Fruit fly (Drosophila melanogaster) whole organism, embryonic: ENCODE measurements around the gene CG31445.

Experiments used
- BEAF-32 ChIP-seq: fragments of 200-800 bp; sonication (Bioruptor generic); optimal IDR thresholded peaks from 3 replicates; lab custom pipeline; 2017; ENCODE audit warnings: missing biosample characterization, missing genetic modification characterization, mild to moderate bottlenecking, moderate library complexity, missing genetic modification reagents
- CG10267 ChIP-seq: fragments of 200-800 bp; sonication (Bioruptor generic); optimal IDR thresholded peaks from 2 replicates; lab custom pipeline; 2018; ENCODE audit warnings: missing biosample characterization, mild to moderate bottlenecking, missing genetic modification characterization, moderate library complexity
- CG11696 ChIP-seq: fragments of 200-800 bp; sonication (Bioruptor generic); IDR thresholded peaks from 2 replicates; pipeline ENCODE4 v1.3.6; 2022; ENCODE audit warnings: missing biosample characterization, missing genetic modification characterization
- CG12769 ChIP-seq: fragments of 200-800 bp; sonication (Bioruptor generic); optimal IDR thresholded peaks from 2 replicates; lab custom pipeline; 2019; ENCODE audit warnings: missing biosample characterization, mild to moderate bottlenecking, missing genetic modification characterization, moderate library complexity
- CG14050 ChIP-seq: fragments of 200-800 bp; sonication (Bioruptor generic); IDR thresholded peaks from 3 replicates; pipeline ENCODE4 v1.3.6; 2022; ENCODE audit warnings: missing biosample characterization, missing genetic modification characterization
- CG15514 ChIP-seq: fragments of 200-800 bp; sonication (Bioruptor generic); optimal IDR thresholded peaks from 3 replicates; lab custom pipeline; 2017; ENCODE audit warnings: missing biosample characterization, missing genetic modification characterization, mild to moderate bottlenecking, moderate library complexity, missing genetic modification reagents
- CG17328 ChIP-seq: fragments of 200-800 bp; sonication (Bioruptor generic); IDR thresholded peaks from 2 replicates; pipeline ENCODE4 v1.3.6; 2022; ENCODE audit warnings: missing biosample characterization, missing genetic modification characterization
- CG17359 ChIP-seq: fragments of 200-800 bp; sonication (Bioruptor generic); optimal IDR thresholded peaks from 3 replicates; lab custom pipeline; 2018; ENCODE audit warnings: missing biosample characterization, mild to moderate bottlenecking, missing genetic modification characterization, moderate library complexity
- CG2678 ChIP-seq: fragments of 200-800 bp; sonication (Bioruptor generic); optimal IDR thresholded peaks from 3 replicates; lab custom pipeline; 2019; ENCODE audit warnings: missing biosample characterization, mild to moderate bottlenecking, missing genetic modification characterization, moderate library complexity
- CG33557 ChIP-seq: fragments of 200-800 bp; sonication (Bioruptor generic); optimal IDR thresholded peaks from 2 replicates; lab custom pipeline; 2019; ENCODE audit warnings: missing biosample characterization, mild to moderate bottlenecking, missing genetic modification characterization, moderate library complexity
- CG4360 ChIP-seq: fragments of 200-800 bp; sonication (Bioruptor generic); IDR thresholded peaks from 2 replicates; pipeline ENCODE4 v1.3.6; 2022; ENCODE audit warnings: missing biosample characterization, missing genetic modification characterization
- CG4404 ChIP-seq: fragments of 200-800 bp; sonication (Bioruptor generic); IDR thresholded peaks from 2 replicates; pipeline ENCODE4 v1.3.6; 2022; ENCODE audit warnings: missing biosample characterization, missing genetic modification characterization
- CG6765 ChIP-seq: fragments of 200-800 bp; sonication (Bioruptor generic); optimal IDR thresholded peaks from 3 replicates; lab custom pipeline; 2017; ENCODE audit warnings: missing biosample characterization, mild to moderate bottlenecking, missing genetic modification characterization
- CG8290 ChIP-seq, 3 experiments: fragments of 200-800 bp; sonication (Bioruptor generic); optimal IDR thresholded peaks; 2 replicates each; lab custom pipeline; 2016 to 2019; ENCODE audit warnings: missing biosample characterization in 3 of 3, missing genetic modification characterization in 3 of 3, mild to moderate bottlenecking in 2 of 3, moderate library complexity in 1 of 3
- CG9215 ChIP-seq: fragments of 200-800 bp; sonication (Bioruptor generic); IDR thresholded peaks from 2 replicates; pipeline ENCODE4 v1.3.6; 2022; ENCODE audit warnings: missing biosample characterization, missing genetic modification characterization
- CG9437 ChIP-seq: fragments of 200-800 bp; sonication (Bioruptor generic); optimal IDR thresholded peaks from 2 replicates; lab custom pipeline; 2018; ENCODE audit warnings: missing biosample characterization, mild to moderate bottlenecking, missing genetic modification characterization
- CG9727 ChIP-seq: fragments of 200-800 bp; sonication (Bioruptor generic); optimal IDR thresholded peaks from 3 replicates; lab custom pipeline; 2017; ENCODE audit warnings: missing biosample characterization, mild to moderate bottlenecking, missing genetic modification characterization
- CG9876 ChIP-seq: fragments of 200-800 bp; sonication (Bioruptor generic); optimal IDR thresholded peaks from 2 replicates; lab custom pipeline; 2016; ENCODE audit warnings: missing biosample characterization, missing genetic modification characterization
- CG9932 ChIP-seq: fragments of 200-800 bp; sonication (Bioruptor generic); IDR thresholded peaks from 2 replicates; pipeline ENCODE4 v1.3.6; 2022; ENCODE audit warnings: missing biosample characterization, missing genetic modification characterization
- E2f2 ChIP-seq: fragments of 200-800 bp; sonication (Bioruptor generic); IDR thresholded peaks from 2 replicates; pipeline ENCODE4 v1.3.6; 2022; ENCODE audit warnings: missing biosample characterization, missing genetic modification characterization
- ERR ChIP-seq: fragments of 200-800 bp; sonication (Bioruptor generic); optimal IDR thresholded peaks from 2 replicates; lab custom pipeline; 2016; ENCODE audit warnings: missing biosample characterization, missing genetic modification characterization
- Elba2 ChIP-seq: fragments of 200-800 bp; sonication (Bioruptor generic); optimal IDR thresholded peaks from 3 replicates; lab custom pipeline; 2016; ENCODE audit warnings: missing biosample characterization, missing genetic modification characterization
- HHEX ChIP-seq: fragments of 200-800 bp; sonication (Bioruptor generic); optimal IDR thresholded peaks from 3 replicates; lab custom pipeline; 2017; ENCODE audit warnings: missing biosample characterization, mild to moderate bottlenecking, missing genetic modification characterization, missing genetic modification reagents
- HLH3B ChIP-seq: fragments of 200-800 bp; sonication (Bioruptor generic); IDR thresholded peaks from 2 replicates; pipeline ENCODE4 v1.3.6; 2022; ENCODE audit warnings: missing biosample characterization, missing genetic modification characterization
- Jarid2 ChIP-seq: fragments of 200-800 bp; sonication (Bioruptor generic); optimal IDR thresholded peaks from 3 replicates; lab custom pipeline; 2017; ENCODE audit warnings: mild to moderate bottlenecking, missing biosample characterization, missing genetic modification reagents, missing genetic modification characterization
- MESR4 ChIP-seq: fragments of 200-800 bp; sonication (Bioruptor generic); optimal IDR thresholded peaks from 2 replicates; lab custom pipeline; 2018; ENCODE audit warnings: missing biosample characterization, mild to moderate bottlenecking, missing genetic modification characterization, moderate library complexity
- Med ChIP-seq: fragments of 200-800 bp; sonication (Bioruptor generic); peaks from one replicate; lab custom pipeline; 2016; ENCODE audit warnings: missing biosample characterization, missing genetic modification characterization, mild to moderate bottlenecking, inconsistent platforms, moderate library complexity
- Pdp1 ChIP-seq, 2 experiments: fragments of 200-800 bp; sonication (Bioruptor generic); optimal IDR thresholded peaks; 3 replicates each; lab custom pipeline; 2016; ENCODE audit warnings: missing biosample characterization in 2 of 2, missing genetic modification characterization in 2 of 2, mild to moderate bottlenecking in 1 of 2, moderate library complexity in 1 of 2
- Scr ChIP-seq: fragments of 200-800 bp; sonication (Bioruptor generic); IDR thresholded peaks from 2 replicates; pipeline ENCODE4 v1.3.6; 2022; ENCODE audit warnings: missing biosample characterization, missing genetic modification characterization; ENCODE audit not compliant: partially characterized antibody
- Sin3A ChIP-seq: fragments of >200 bp; optimal IDR thresholded peaks from 2 replicates; lab custom pipeline; 2018
- Trl ChIP-seq, 3 experiments: fragments of >200 bp in 2 of 3; fragments of 200-800 bp in 1 of 3; sonication (Bioruptor generic) in 1 of 3; optimal IDR thresholded peaks; 2 replicates in 1 of 3; 3 replicates in 2 of 3; lab custom pipeline; 2016 to 2017; ENCODE audit warnings: missing biosample characterization in 1 of 3, missing genetic modification characterization in 1 of 3
- ac ChIP-seq: fragments of 200-800 bp; sonication (Bioruptor generic); optimal IDR thresholded peaks from 3 replicates; lab custom pipeline; 2017; ENCODE audit warnings: missing biosample characterization, mild to moderate bottlenecking, missing genetic modification characterization
- ash1 ChIP-seq: fragments of 200-800 bp; sonication (Bioruptor generic); optimal IDR thresholded peaks from 2 replicates; lab custom pipeline; 2018; ENCODE audit warnings: missing biosample characterization, mild to moderate bottlenecking, missing genetic modification characterization
- btn ChIP-seq: fragments of 200-800 bp; sonication (Bioruptor generic); optimal IDR thresholded peaks from 2 replicates; lab custom pipeline; 2016; ENCODE audit warnings: missing biosample characterization, missing genetic modification characterization
- cg ChIP-seq: fragments of 200-800 bp; sonication (Bioruptor generic); optimal IDR thresholded peaks from 3 replicates; lab custom pipeline; 2019; ENCODE audit warnings: missing biosample characterization, mild to moderate bottlenecking, missing genetic modification characterization, moderate library complexity
- cwo ChIP-seq: fragments of 200-800 bp; sonication (Bioruptor generic); optimal IDR thresholded peaks from 3 replicates; lab custom pipeline; 2017; ENCODE audit warnings: missing biosample characterization, missing genetic modification characterization, mild to moderate bottlenecking, moderate library complexity, missing genetic modification reagents
- dmrt11E ChIP-seq: fragments of 200-800 bp; sonication (Bioruptor generic); optimal IDR thresholded peaks from 3 replicates; lab custom pipeline; 2018; ENCODE audit warnings: missing biosample characterization, mild to moderate bottlenecking, missing genetic modification characterization, moderate library complexity
- ewg ChIP-seq: fragments of 200-800 bp; sonication (Bioruptor generic); optimal IDR thresholded peaks from 3 replicates; lab custom pipeline; 2017; ENCODE audit warnings: mild to moderate bottlenecking, missing biosample characterization, missing genetic modification reagents, missing genetic modification characterization
- gem ChIP-seq: fragments of 200-800 bp; sonication (Bioruptor generic); optimal IDR thresholded peaks from 2 replicates; lab custom pipeline; 2019; ENCODE audit warnings: missing biosample characterization, mild to moderate bottlenecking, missing genetic modification characterization, moderate library complexity
- insv ChIP-seq, 2 experiments: fragments of 200-800 bp; sonication (Bioruptor generic); optimal IDR thresholded peaks; 3 replicates each; lab custom pipeline; 2016 to 2018; ENCODE audit warnings: missing biosample characterization in 2 of 2, missing genetic modification characterization in 2 of 2
- nerfin-1 ChIP-seq: fragments of 200-800 bp; sonication (Bioruptor generic); optimal IDR thresholded peaks from 3 replicates; lab custom pipeline; 2019; ENCODE audit warnings: missing biosample characterization, mild to moderate bottlenecking, missing genetic modification characterization, moderate library complexity
- scrt ChIP-seq: fragments of 200-800 bp; sonication (Bioruptor generic); optimal IDR thresholded peaks from 2 replicates; lab custom pipeline; 2018; ENCODE audit warnings: missing biosample characterization, mild to moderate bottlenecking, missing genetic modification characterization, moderate library complexity
- vfl ChIP-seq: fragments of 200-800 bp; sonication (Bioruptor generic); optimal IDR thresholded peaks from 2 replicates; lab custom pipeline; 2016; ENCODE audit warnings: missing biosample characterization, missing genetic modification characterization
- yki ChIP-seq: fragments of >200 bp; optimal IDR thresholded peaks from 3 replicates; lab custom pipeline; 2018
- zen2 ChIP-seq: fragments of 200-800 bp; sonication (Bioruptor generic); IDR thresholded peaks from 3 replicates; pipeline ENCODE4 v1.3.6; 2022; ENCODE audit warnings: missing biosample characterization, missing genetic modification characterization; ENCODE audit not compliant: partially characterized antibody

The CG31445 gene

DNA sequence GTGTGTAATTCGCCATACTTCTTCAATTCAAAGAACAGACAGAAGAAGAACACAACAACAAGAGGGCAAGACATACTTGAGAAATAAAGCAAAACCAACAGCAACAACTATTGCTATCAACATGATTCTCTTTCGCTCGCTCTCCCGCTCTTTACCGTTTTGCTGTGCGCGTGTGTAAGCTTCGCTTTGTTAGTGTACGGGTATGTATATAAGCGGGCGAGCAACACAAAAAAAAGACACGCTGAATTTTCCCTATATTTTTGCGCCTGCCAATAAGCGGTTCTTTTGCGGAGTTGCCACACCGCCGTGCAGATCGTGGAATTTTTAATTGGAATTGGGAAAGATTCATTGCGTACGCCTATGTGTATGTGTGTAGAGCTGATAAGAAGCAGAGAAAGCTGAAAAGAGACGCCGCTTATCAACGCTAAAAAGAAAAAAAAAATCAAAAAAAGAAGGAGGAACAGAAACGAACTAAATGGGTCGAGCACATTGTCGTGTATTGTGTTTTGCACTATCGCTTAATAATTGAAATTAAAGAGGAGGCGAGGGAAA is 29.6 kb downstream of the CG31445 start (continued):
- peak; percentile 33 for TF ChIP-seq cwo (GFP tag; lab: Kevin White, UChicago)
- no peak for TF ChIP-seq CG33557 (GFP tag; lab: Kevin White, UChicago)
- no peak for TF ChIP-seq MESR4
- no peak for TF ChIP-seq vfl
- no peak for TF ChIP-seq CG14050 (GFP tag; lab: Robert Waterston, UW)
- peak; percentile 20 for TF ChIP-seq ewg (GFP tag; lab: Kevin White, UChicago)
- TF ChIP-seq btn (GFP tag; lab: Kevin White, UChicago) = no peak
- peak; percentile 15 for TF ChIP-seq BEAF-32 (GFP tag; lab: Kevin White, UChicago)
- peak; percentile 63 for TF ChIP-seq nerfin-1 (tag; lab: Kevin White, UChicago)
- TF ChIP-seq Sin3A = no peak
- peak; percentile 48 for TF ChIP-seq CG15514 (GFP tag; lab: Kevin White, UChicago)
- TF ChIP-seq dmrt11E (tag; lab: Kevin White, UChicago) = no peak
- peak; percentile 98 for TF ChIP-seq Elba2 (GFP tag; lab: Kevin White, UChicago)
- TF ChIP-seq Med (GFP tag; lab: Kevin White, UChicago) = peak; percentile 55
- peak; percentile 7 for TF ChIP-seq CG9727 (GFP tag; lab: Kevin White, UChicago)
- peak; percentile 14 for TF ChIP-seq yki (lab: Kevin White, UChicago)
- TF ChIP-seq CG10267 (tag; lab: Kevin White, UChicago) = no peak
- TF ChIP-seq CG6765 (GFP tag; lab: Kevin White, UChicago) = no peak
- peak in 1 of 2 experiments; percentile 96 for TF ChIP-seq insv (GFP tag; optimal IDR thresholded peaks at IDR 0.05; lab: Kevin White, UChicago)
- TF ChIP-seq ac (GFP tag; lab: Kevin White, UChicago) = no peak
- no peak for TF ChIP-seq zen2 (GFP tag; lab: Robert Waterston, UW)
- peak; percentile 73 to 77 for TF ChIP-seq Trl (optimal IDR thresholded peaks at IDR 0.05; lab: Kevin White, UChicago)
- TF ChIP-seq Trl (GFP tag; optimal IDR thresholded peaks at IDR 0.05; lab: Kevin White, UChicago) = peak; percentile 8
- TF ChIP-seq ash1 (GFP tag; lab: Kevin White, UChicago) = no peak
- TF ChIP-seq E2f2 (GFP tag; lab: Robert Waterston, UW) = no peak
- peak in 1 of 2 experiments; percentile 46 for TF ChIP-seq Pdp1 (GFP tag; optimal IDR thresholded peaks at IDR 0.05; lab: Kevin White, UChicago)
- peak; percentile 39 for TF ChIP-seq CG2678 (tag; lab: Kevin White, UChicago)
- no peak for TF ChIP-seq ERR (GFP tag; lab: Kevin White, UChicago)
- peak; percentile 58 for TF ChIP-seq CG12769 (tag; lab: Kevin White, UChicago)
- peak; percentile 42; the same call in 1 of the 2 replicates for TF ChIP-seq CG9932 (GFP tag; lab: Robert Waterston, UW)
- no peak for TF ChIP-seq CG9215 (GFP tag; lab: Robert Waterston, UW)
- TF ChIP-seq HHEX (GFP tag; lab: Kevin White, UChicago) = no peak
- TF ChIP-seq Jarid2 (GFP tag; lab: Kevin White, UChicago) = no peak
- TF ChIP-seq Scr (GFP tag; lab: Robert Waterston, UW) = 0 out of 2 replicates have a peak, but pooled peaks have one; percentile 23
- TF ChIP-seq CG9876 (GFP tag; lab: Kevin White, UChicago) = no peak
- TF ChIP-seq CG4404 = no peak
- TF ChIP-seq cg (GFP tag; lab: Kevin White, UChicago) = peak; percentile 62
- TF ChIP-seq CG17328 (GFP tag; lab: Robert Waterston, UW) = 0 out of 2 replicates have a peak, but pooled peaks have one; percentile 8
- TF ChIP-seq CG4360 (GFP tag; lab: Robert Waterston, UW) = peak; percentile 96
- TF ChIP-seq CG11696 = no peak
- peak; percentile 23 for TF ChIP-seq CG17359 (tag; lab: Kevin White, UChicago)
- TF ChIP-seq CG8290 (GFP tag; optimal IDR thresholded peaks at IDR 0.05; lab: Kevin White, UChicago) = no peak
- TF ChIP-seq CG8290 (tag; optimal IDR thresholded peaks at IDR 0.05; lab: Kevin White, UChicago) = peak in 1 of 2 experiments; percentile 22
- peak; percentile 14 for TF ChIP-seq gem
- TF ChIP-seq HLH3B = no peak
- TF ChIP-seq scrt (GFP tag; lab: Kevin White, UChicago) = no peak
- no peak for TF ChIP-seq CG9437 (GFP tag; lab: Kevin White, UChicago)
- TF ChIP-seq, all 482 proteins: peak for 63
